Fruit fly (Drosophila melanogaster) whole organism, adult: ENCODE measurements around the gene CG17841.

Experiments
- Clk ChIP-seq: fragments of 200-800 bp; sonication (Bioruptor generic); optimal IDR thresholded peaks from 2 replicates; lab custom pipeline; 2017; ENCODE audit warnings: missing biosample characterization, missing genetic modification characterization
- Crg-1 ChIP-seq: fragments of 200-800 bp; sonication (Bioruptor generic); optimal IDR thresholded peaks from 2 replicates; lab custom pipeline; 2016; ENCODE audit warnings: missing biosample characterization, missing genetic modification characterization
- bab1 ChIP-seq: fragments of 200-800 bp; sonication (Bioruptor generic); optimal IDR thresholded peaks from 3 replicates; lab custom pipeline; 2019; ENCODE audit warnings: missing biosample characterization, mild to moderate bottlenecking, missing genetic modification characterization, moderate library complexity
- cnc ChIP-seq, 2 experiments: fragments of >200 bp; optimal IDR thresholded peaks; 2 replicates each; lab custom pipeline; 2017
- pad ChIP-seq: fragments of 200-800 bp; sonication (Bioruptor generic); optimal IDR thresholded peaks from 3 replicates; lab custom pipeline; 2017; ENCODE audit warnings: missing biosample characterization, missing genetic modification characterization, mild to moderate bottlenecking, moderate library complexity, missing genetic modification reagents
- tj ChIP-seq: fragments of 200-800 bp; sonication (Bioruptor generic); optimal IDR thresholded peaks from 3 replicates; lab custom pipeline; 2017; ENCODE audit warnings: missing biosample characterization, mild to moderate bottlenecking, missing genetic modification characterization, moderate library complexity
- toe ChIP-seq: fragments of 200-800 bp; sonication (Bioruptor generic); optimal IDR thresholded peaks from 2 replicates; lab custom pipeline; 2016; ENCODE audit warnings: missing biosample characterization, missing genetic modification characterization

- TF ChIP-seq pad (GFP tag; lab: Kevin White, UChicago) (no peak), tj (GFP tag; lab: Kevin White, UChicago) (no peak), Crg-1 (GFP tag; lab: Kevin White, UChicago) (no peak), toe (GFP tag; lab: Kevin White, UChicago) (no peak), bab1 (GFP tag; lab: Kevin White, UChicago) (no peak), Clk (GFP tag; lab: Kevin White, UChicago) (no peak), cnc (optimal IDR thresholded peaks at IDR 0.05; lab: Kevin White, UChicago) (no peak)
These were observed 49.3 kb downstream of the CG17841 start, which contains the start of gene RabX2 for dm6 chrX:10417129-10417528.
